Fruit fly (Drosophila melanogaster) whole organism, embryonic: ENCODE measurements around the gene CG6465.

Experiments
- Blimp-1 ChIP-seq: fragments of 200-800 bp; sonication (Bioruptor generic); optimal IDR thresholded peaks from 3 replicates; lab custom pipeline; 2018; ENCODE audit warnings: missing biosample characterization, missing genetic modification characterization, mild to moderate bottlenecking, moderate library complexity, missing genetic modification reagents
- CG11456 ChIP-seq: fragments of 200-800 bp; sonication (Bioruptor generic); IDR thresholded peaks from 3 replicates; pipeline ENCODE4 v1.3.6; 2022; ENCODE audit warnings: missing biosample characterization, missing genetic modification characterization
- CG2875 ChIP-seq: fragments of 200-800 bp; sonication (Bioruptor generic); optimal IDR thresholded peaks from 2 replicates; lab custom pipeline; 2017; ENCODE audit warnings: missing biosample characterization, mild to moderate bottlenecking, missing genetic modification characterization, missing genetic modification reagents
- cg ChIP-seq: fragments of 200-800 bp; sonication (Bioruptor generic); optimal IDR thresholded peaks from 3 replicates; lab custom pipeline; 2019; ENCODE audit warnings: missing biosample characterization, mild to moderate bottlenecking, missing genetic modification characterization, moderate library complexity
- en ChIP-seq: fragments of 200-800 bp; sonication (Bioruptor generic); optimal IDR thresholded peaks from 2 replicates; lab custom pipeline; 2016; ENCODE audit warnings: missing biosample characterization, missing genetic modification characterization
- oc ChIP-seq: fragments of 200-800 bp; sonication (Bioruptor generic); optimal IDR thresholded peaks from 2 replicates; lab custom pipeline; 2018; ENCODE audit warnings: missing biosample characterization, mild to moderate bottlenecking, missing genetic modification characterization, moderate library complexity
- sim ChIP-seq: fragments of 200-800 bp; sonication (Bioruptor generic); IDR thresholded peaks from 2 replicates; pipeline ENCODE4 v1.3.6; 2022; ENCODE audit warnings: missing biosample characterization, missing genetic modification characterization

- TF ChIP-seq sim (GFP tag; lab: Robert Waterston, UW) (no peak), Blimp-1 (GFP tag; lab: Kevin White, UChicago) (no peak), cg (GFP tag; lab: Kevin White, UChicago) (no peak), CG11456 (no peak), CG2875 (GFP tag; lab: Kevin White, UChicago) (no peak), oc (tag; lab: Kevin White, UChicago) (no peak), en (GFP tag; lab: Kevin White, UChicago) (no peak)
These were observed 37.6 kb downstream of the CG6465 start, which contains the start of gene hth for dm6 chr3R:10639468-10639867.
